Fruit fly (Drosophila melanogaster): ENCODE data around the gene pelo.

dm6 chr2L:9691230-9691629 is 9.4 kb upstream of the pelo start:
- TF ChIP-seq EcR (GFP tag; optimal IDR thresholded peaks at IDR 0.05), result no peak
- TF ChIP-seq CG34367 (tag; optimal IDR thresholded peaks at IDR 0.05), result no peak
- TF ChIP-seq Pif1B (GFP tag; optimal IDR thresholded peaks at IDR 0.05), result no peak
- TF ChIP-seq Pif1A (GFP tag; optimal IDR thresholded peaks at IDR 0.05), result no peak
- TF ChIP-seq CG32121 (GFP tag; IDR thresholded peaks at IDR 0.05), result no peak
- TF ChIP-seq CG13204 (GFP tag; optimal IDR thresholded peaks at IDR 0.05), result no peak
